Worm (Caenorhabditis elegans) whole organism, early embryonic: ENCODE results near the gene irld-33.

ENCODE experiments used
- B0310.2 ChIP-seq: sonication (generic microtip); optimal IDR thresholded peaks from 2 replicates; lab custom pipeline; 2016; ENCODE audit warnings: mild to moderate bottlenecking, missing genetic modification characterization, missing compliant biosample characterization
- F13C5.2 ChIP-seq: sonication (generic microtip); optimal IDR thresholded peaks from 2 replicates; lab custom pipeline; 2017; ENCODE audit warnings: mild to moderate bottlenecking, missing genetic modification characterization, inconsistent platforms, missing compliant biosample characterization
- ama-1 ChIP-seq: fragments of 150-350 bp; optimal IDR thresholded peaks from 2 replicates; lab custom pipeline; 2014
- ceh-13 ChIP-seq: fragments of 200-800 bp; sonication (Bioruptor generic); optimal IDR thresholded peaks from 2 replicates; lab custom pipeline; 2018; ENCODE audit warnings: mild to moderate bottlenecking, missing genetic modification characterization, missing compliant biosample characterization
- ets-7 ChIP-seq: sonication (generic microtip); optimal IDR thresholded peaks from 2 replicates; lab custom pipeline; 2016; ENCODE audit warnings: missing genotype, missing genetic modification characterization, missing compliant biosample characterization
- flt-1 ChIP-seq: fragments of 200-800 bp; sonication (Bioruptor generic); IDR thresholded peaks from 2 replicates; pipeline ENCODE4 v1.3.6; 2022; ENCODE audit warnings: missing genetic modification characterization, missing compliant biosample characterization
- hmbx-1 ChIP-seq: sonication (generic microtip); optimal IDR thresholded peaks from 2 replicates; lab custom pipeline; 2016; ENCODE audit warnings: mild to moderate bottlenecking, missing genetic modification characterization, missing compliant biosample characterization
- hmg-4 ChIP-seq: fragments of 200-800 bp; sonication (Bioruptor generic); optimal IDR thresholded peaks from 2 replicates; lab custom pipeline; 2018; ENCODE audit warnings: mild to moderate bottlenecking, missing genetic modification characterization, missing compliant biosample characterization
- hnd-1 ChIP-seq: sonication (generic microtip); optimal IDR thresholded peaks from 2 replicates; lab custom pipeline; 2016; ENCODE audit warnings: missing genetic modification characterization, missing compliant biosample characterization
- pes-1 ChIP-seq: fragments of 200-800 bp; sonication (Bioruptor generic); IDR thresholded peaks from 2 replicates; pipeline ENCODE4 v1.3.6; 2022; ENCODE audit warnings: missing genetic modification reagents, missing genetic modification characterization, missing compliant biosample characterization
- sea-1 ChIP-seq: fragments of 200-800 bp; sonication (Bioruptor generic); conservative IDR thresholded peaks from 2 replicates; pipeline ENCODE4 v1.3.6; 2022; ENCODE audit warnings: missing genetic modification characterization, missing compliant biosample characterization
- tbx-11 ChIP-seq: fragments of 200-800 bp; sonication (Bioruptor generic); IDR thresholded peaks from 2 replicates; pipeline ENCODE4 v1.3.6; 2022; ENCODE audit warnings: missing genetic modification characterization, missing compliant biosample characterization
- tbx-37 ChIP-seq: fragments of 200-800 bp; sonication (Bioruptor generic); conservative IDR thresholded peaks from 2 replicates; pipeline ENCODE4 v1.3.6; 2022; ENCODE audit warnings: missing genetic modification reagents, missing genetic modification characterization, missing compliant biosample characterization
- tra-4 ChIP-seq: sonication (generic microtip); optimal IDR thresholded peaks from 2 replicates; lab custom pipeline; 2017; ENCODE audit warnings: missing genetic modification characterization, missing compliant biosample characterization

The irld-33 gene

DNA sequence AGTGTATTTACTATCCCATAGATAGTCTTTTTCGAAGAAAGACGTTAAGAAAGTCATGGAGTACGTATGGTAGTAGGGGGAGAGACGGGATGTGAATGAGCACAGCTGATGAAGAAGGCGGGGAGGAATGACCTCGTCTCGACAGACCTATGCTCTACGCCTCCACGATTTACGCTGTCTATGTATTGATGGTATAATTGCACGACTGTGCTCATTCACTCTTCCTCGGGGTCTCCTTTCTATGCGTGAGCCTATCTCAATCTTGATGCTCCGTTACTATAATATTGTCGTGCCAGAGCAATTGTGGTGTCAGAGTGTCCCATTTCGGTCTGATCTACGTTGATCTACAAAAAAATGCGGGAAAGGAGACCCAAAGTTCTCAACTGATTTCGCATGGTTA is 47.4 kb downstream of the irld-33 start, which contains the start of gene C08F1.10:
Gene C08F1.10, minus strand, starts transcription at position 101 of the 400 bp plus-strand sequence.
- no peak for TF ChIP-seq F13C5.2 (tag; lab: Kevin White, UChicago)

DNA sequence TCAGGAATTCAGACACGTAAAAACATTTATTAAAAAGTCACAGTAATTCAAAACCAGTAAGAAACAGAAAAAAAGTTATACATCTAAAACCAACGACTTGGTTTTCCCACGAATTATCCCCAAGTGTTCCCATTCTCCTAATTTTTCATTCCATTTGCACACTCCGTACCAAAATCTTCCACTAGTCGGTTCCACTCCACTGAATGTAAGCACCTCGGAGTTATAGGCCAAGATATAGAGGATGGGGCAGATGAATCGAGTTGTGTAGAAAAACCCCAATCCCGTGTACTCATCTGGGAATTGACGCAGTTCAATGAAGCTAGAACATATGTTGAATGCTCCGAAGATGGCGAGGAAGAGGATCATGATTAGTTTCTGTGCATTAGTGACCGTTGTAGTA is 48.4 kb downstream of the irld-33 start:
- TF ChIP-seq sea-1 (GFP tag; lab: Robert Waterston, UW) (no peak), pes-1 (GFP tag; lab: Robert Waterston, UW) (no peak), tbx-37 (GFP tag; lab: Robert Waterston, UW) (no peak), ceh-13 (GFP tag; lab: Kevin White, UChicago) (no peak)

DNA sequence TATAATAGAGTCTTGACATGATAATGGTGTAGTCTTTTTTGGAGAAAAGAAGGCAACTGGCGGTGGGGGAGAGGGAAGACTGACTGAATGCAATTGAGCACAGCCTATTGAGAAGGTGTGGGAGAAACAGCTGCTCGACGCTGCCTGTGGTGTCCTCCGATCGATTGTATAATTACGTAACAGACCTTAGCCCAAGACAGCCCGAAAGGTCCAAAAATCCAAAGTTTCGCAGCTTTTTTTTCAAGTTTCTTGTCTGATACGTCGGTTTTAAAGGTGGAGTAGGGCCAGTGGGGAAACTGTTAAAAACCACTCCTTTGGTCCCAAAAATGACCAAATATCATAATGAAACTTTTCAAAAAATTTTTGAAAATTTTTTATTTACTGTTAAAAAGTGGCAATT is 49.2 kb downstream of the irld-33 start, which contains the start of the genes C08F1.6 and fbxb-13:
Gene C08F1.6, minus strand, starts transcription at position 101 of the 400 bp plus-strand sequence.
Gene fbxb-13, plus strand, starts transcription at position 191 of the 400 bp plus-strand sequence.
- TF ChIP-seq B0310.2 = no peak
- no peak for TF ChIP-seq flt-1 (GFP tag; lab: Robert Waterston, UW)
- no peak for TF ChIP-seq tra-4 (tag; lab: Kevin White, UChicago)
- TF ChIP-seq ama-1 = no peak
- TF ChIP-seq hnd-1 (tag; lab: Kevin White, UChicago) = no peak
- no peak for TF ChIP-seq tbx-11 (GFP tag; lab: Robert Waterston, UW)
- TF ChIP-seq hmg-4 = no peak
- no peak for TF ChIP-seq F13C5.2 (tag; lab: Kevin White, UChicago)
- no peak for TF ChIP-seq hmbx-1
- TF ChIP-seq tbx-37 (GFP tag; lab: Robert Waterston, UW) = no peak
- no peak for TF ChIP-seq pes-1 (GFP tag; lab: Robert Waterston, UW)
- TF ChIP-seq ceh-13 (GFP tag; lab: Kevin White, UChicago) = no peak
- no peak for TF ChIP-seq ets-7 (tag; lab: Kevin White, UChicago)
